Worm (Caenorhabditis elegans) whole organism, L4 larva: ENCODE results near the gene T16G12.8.

ENCODE experiments used
- R02D3.7 ChIP-seq: fragments of 150-350 bp; sonication (generic microtip); optimal IDR thresholded peaks from 3 replicates; lab custom pipeline; 2014; ENCODE audit warnings: missing biosample characterization, missing genetic modification characterization
- nhr-237 ChIP-seq: sonication (generic microtip); optimal IDR thresholded peaks from 2 replicates; lab custom pipeline; 2017; ENCODE audit warnings: missing biosample characterization, missing genetic modification characterization
- pqm-1 ChIP-seq: sonication (generic microtip); optimal IDR thresholded peaks from 2 replicates; lab custom pipeline; 2017; ENCODE audit warnings: missing biosample characterization, missing genetic modification characterization
- zag-1 ChIP-seq: fragments of 150-350 bp; optimal IDR thresholded peaks from 2 replicates; lab custom pipeline; 2014; ENCODE audit warnings: missing biosample characterization, missing genetic modification characterization
- zfp-3 ChIP-seq: fragments of 200-800 bp; sonication (Bioruptor generic); conservative IDR thresholded peaks from 2 replicates; pipeline ENCODE4 v1.3.6; 2022; ENCODE audit warnings: missing genetic modification reagents, missing genetic modification characterization, missing compliant biosample characterization

ce11 chrIII:10093093-10093492 lies 34.0 kb downstream of the T16G12.8 start:
- TF ChIP-seq pqm-1 (tag; lab: Kevin White, UChicago) (no peak), zfp-3 (no peak), nhr-237 (tag; lab: Kevin White, UChicago) (no peak), zag-1 (tag; lab: Kevin White, UChicago) (no peak), R02D3.7 (tag; lab: Kevin White, UChicago) (no peak)
